Worm (Caenorhabditis elegans) whole organism, L1 larva: ENCODE data around the gene rpl-10.
A peak's percentile ranks its signal among the peaks of the same experiment; 100 is the strongest.

Experiments
- C16A3.4 ChIP-seq: fragments of 150-350 bp; optimal IDR thresholded peaks from 2 replicates; lab custom pipeline; 2014; ENCODE audit warnings: missing biosample characterization, missing genetic modification characterization
- blmp-1 ChIP-seq: fragments of 150-350 bp; optimal IDR thresholded peaks from 2 replicates; lab custom pipeline; 2014; ENCODE audit warnings: missing biosample characterization, missing genetic modification characterization
- ceh-88 ChIP-seq: fragments of 200-800 bp; sonication (Bioruptor generic); IDR thresholded peaks from 2 replicates; pipeline ENCODE4 v1.3.6; 2022; ENCODE audit warnings: missing genetic modification characterization, missing compliant biosample characterization
- dpl-1 ChIP-seq, 3 experiments: fragments of 150-350 bp in 2 of 3; sonication (generic microtip) in 1 of 3; optimal IDR thresholded peaks; 2 replicates each; lab custom pipeline; 2014 to 2017; ENCODE audit warnings: missing biosample characterization in 3 of 3, missing genetic modification characterization in 3 of 3, missing genetic modification reagents in 3 of 3
- efl-1 ChIP-seq, 4 experiments: fragments of 150-350 bp; optimal IDR thresholded peaks in 3 of 4; peaks in 1 of 4; 1 replicate in 1 of 4; 2 replicates in 3 of 4; lab custom pipeline; 2014; ENCODE audit warnings: missing biosample characterization in 2 of 4, missing genetic modification characterization in 2 of 4, missing genetic modification reagents in 2 of 4
- efl-3 ChIP-seq: fragments of 200-800 bp; sonication (Bioruptor generic); optimal IDR thresholded peaks from 2 replicates; lab custom pipeline; 2018; ENCODE audit warnings: mild to moderate bottlenecking, missing genetic modification characterization, missing compliant biosample characterization
- egl-27 ChIP-seq, 2 experiments: fragments of 150-350 bp in 1 of 2; sonication (generic microtip); optimal IDR thresholded peaks; 3 replicates each; lab custom pipeline; 2017 to 2018; ENCODE audit warnings: missing biosample characterization in 2 of 2, missing genetic modification characterization in 2 of 2, missing genetic modification reagents in 2 of 2
- elt-2 ChIP-seq: sonication (generic microtip); optimal IDR thresholded peaks from 2 replicates; lab custom pipeline; 2016; ENCODE audit warnings: missing genetic modification characterization, mild to moderate bottlenecking, inconsistent platforms, missing compliant biosample characterization, missing genetic modification reagents
- elt-3 ChIP-seq, 6 experiments: fragments of 150-350 bp in 1 of 6; sonication (generic microtip); optimal IDR thresholded peaks; 2 replicates each; lab custom pipeline; 2017 to 2018; ENCODE audit warnings: missing biosample characterization in 6 of 6, missing genetic modification characterization in 6 of 6, inconsistent platforms in 1 of 6
- ets-5 ChIP-seq: fragments of 200-800 bp; sonication (Bioruptor generic); IDR thresholded peaks from 2 replicates; pipeline ENCODE4 v1.3.6; 2022; ENCODE audit warnings: missing genetic modification characterization, missing compliant biosample characterization
- fkh-8 ChIP-seq: sonication (generic microtip); optimal IDR thresholded peaks from 2 replicates; lab custom pipeline; 2016; ENCODE audit warnings: mild to moderate bottlenecking, missing genetic modification characterization, missing compliant biosample characterization
- hpl-2 ChIP-seq: fragments of 150-350 bp; optimal IDR thresholded peaks from 2 replicates; lab custom pipeline; 2014; ENCODE audit warnings: missing biosample characterization, missing genetic modification reagents, missing genetic modification characterization
- lin-13 ChIP-seq: fragments of 150-350 bp; optimal IDR thresholded peaks from 2 replicates; lab custom pipeline; 2014; ENCODE audit warnings: missing biosample characterization, missing genetic modification reagents, missing genetic modification characterization
- lin-14 ChIP-seq: fragments of 200-800 bp; sonication (Bioruptor generic); optimal IDR thresholded peaks from 2 replicates; lab custom pipeline; 2018; ENCODE audit warnings: mild to moderate bottlenecking, missing genetic modification characterization, moderate library complexity, missing compliant biosample characterization
- lin-35 ChIP-seq, 2 experiments: fragments of 150-350 bp; optimal IDR thresholded peaks; 2 replicates each; lab custom pipeline; 2014; ENCODE audit warnings: missing biosample characterization in 2 of 2, missing genetic modification characterization in 2 of 2, missing genetic modification reagents in 2 of 2
- lin-39 ChIP-seq: fragments of 150-350 bp; optimal IDR thresholded peaks from 2 replicates; lab custom pipeline; 2014; ENCODE audit warnings: missing biosample characterization, missing genetic modification reagents, missing genetic modification characterization
- lir-3 ChIP-seq: sonication (generic microtip); optimal IDR thresholded peaks from 2 replicates; lab custom pipeline; 2016; ENCODE audit warnings: mild to moderate bottlenecking, missing genetic modification characterization, moderate library complexity, missing compliant biosample characterization; ENCODE audit not compliant: poor library complexity
- lsy-2 ChIP-seq, 2 experiments: fragments of 150-350 bp; optimal IDR thresholded peaks; 2 replicates each; lab custom pipeline; 2014; ENCODE audit warnings: missing biosample characterization in 2 of 2, missing genetic modification characterization in 2 of 2
- mdl-1 ChIP-seq, 2 experiments: fragments of 150-350 bp; optimal IDR thresholded peaks; 2 replicates each; lab custom pipeline; 2014 to 2017; ENCODE audit warnings: missing biosample characterization in 2 of 2, missing genetic modification characterization in 2 of 2, inconsistent platforms in 1 of 2
- mep-1 ChIP-seq: fragments of 150-350 bp; optimal IDR thresholded peaks from 2 replicates; lab custom pipeline; 2014; ENCODE audit warnings: missing biosample characterization, missing genetic modification characterization
- nhr-11 ChIP-seq: fragments of 150-350 bp; optimal IDR thresholded peaks from 2 replicates; lab custom pipeline; 2014; ENCODE audit warnings: missing biosample characterization, missing genetic modification characterization
- nhr-19 ChIP-seq: fragments of 200-800 bp; sonication (Bioruptor generic); conservative IDR thresholded peaks from 2 replicates; pipeline ENCODE4 v1.3.6; 2022; ENCODE audit warnings: missing genetic modification characterization, missing compliant biosample characterization
- nhr-20 ChIP-seq: sonication (generic microtip); optimal IDR thresholded peaks from 2 replicates; lab custom pipeline; 2016; ENCODE audit warnings: mild to moderate bottlenecking, missing genetic modification characterization, missing compliant biosample characterization
- nhr-28 ChIP-seq: fragments of 150-350 bp; optimal IDR thresholded peaks from 2 replicates; lab custom pipeline; 2014; ENCODE audit warnings: missing biosample characterization, missing genetic modification characterization
- nhr-47 ChIP-seq: sonication (generic microtip); optimal IDR thresholded peaks from 2 replicates; lab custom pipeline; 2016; ENCODE audit warnings: mild to moderate bottlenecking, missing genetic modification characterization, moderate library complexity, missing compliant biosample characterization
- nhr-71 ChIP-seq: sonication (generic microtip); optimal IDR thresholded peaks from 2 replicates; lab custom pipeline; 2016; ENCODE audit warnings: mild to moderate bottlenecking, missing genetic modification characterization, moderate library complexity, missing compliant biosample characterization
- nhr-76 ChIP-seq: sonication (generic microtip); optimal IDR thresholded peaks from 2 replicates; lab custom pipeline; 2017; ENCODE audit warnings: missing biosample characterization, missing genetic modification characterization
- nhr-84 ChIP-seq: sonication (generic microtip); optimal IDR thresholded peaks from 2 replicates; lab custom pipeline; 2017; ENCODE audit warnings: missing biosample characterization, missing genetic modification characterization
- nhr-85 ChIP-seq: sonication (generic microtip); peaks from one replicate; lab custom pipeline; 2016; ENCODE audit warnings: missing genetic modification characterization, inconsistent platforms, missing compliant biosample characterization
- rnt-1 ChIP-seq: sonication (generic microtip); optimal IDR thresholded peaks from 2 replicates; lab custom pipeline; 2016; ENCODE audit warnings: mild to moderate bottlenecking, missing genetic modification characterization, moderate library complexity, missing compliant biosample characterization
- skn-1 ChIP-seq: fragments of 150-350 bp; optimal IDR thresholded peaks from 2 replicates; lab custom pipeline; 2014; ENCODE audit warnings: missing biosample characterization, missing genetic modification characterization
- snu-23 ChIP-seq: sonication (generic microtip); optimal IDR thresholded peaks from 2 replicates; lab custom pipeline; 2016; ENCODE audit warnings: missing genetic modification characterization, missing compliant biosample characterization
- sox-4 ChIP-seq: sonication (generic microtip); optimal IDR thresholded peaks from 2 replicates; lab custom pipeline; 2016; ENCODE audit warnings: missing genetic modification characterization, missing compliant biosample characterization
- sup-37 ChIP-seq: fragments of 200-800 bp; sonication (Bioruptor generic); optimal IDR thresholded peaks from 2 replicates; lab custom pipeline; 2018; ENCODE audit warnings: mild to moderate bottlenecking, missing genetic modification characterization, missing compliant biosample characterization
- unc-130 ChIP-seq: fragments of 150-350 bp; optimal IDR thresholded peaks from 2 replicates; lab custom pipeline; 2017; ENCODE audit warnings: missing biosample characterization, missing genetic modification characterization, inconsistent platforms
- unc-86 ChIP-seq: sonication (generic microtip); optimal IDR thresholded peaks from 2 replicates; lab custom pipeline; 2016; ENCODE audit warnings: missing genetic modification characterization, missing compliant biosample characterization
- xbp-1 ChIP-seq: sonication (generic microtip); optimal IDR thresholded peaks from 2 replicates; lab custom pipeline; 2016; ENCODE audit warnings: missing genetic modification characterization, missing compliant biosample characterization
- zip-4 ChIP-seq: fragments of 200-800 bp; sonication (Bioruptor generic); optimal IDR thresholded peaks from 2 replicates; lab custom pipeline; 2018; ENCODE audit warnings: mild to moderate bottlenecking, missing genetic modification characterization, moderate library complexity, missing compliant biosample characterization
- ztf-11 ChIP-seq, 2 experiments: sonication (generic microtip); optimal IDR thresholded peaks; 2 replicates each; lab custom pipeline; 2016 to 2017; ENCODE audit warnings: missing genetic modification characterization in 2 of 2, missing biosample characterization in 1 of 2, missing compliant biosample characterization in 1 of 2

The rpl-10 gene

DNA sequence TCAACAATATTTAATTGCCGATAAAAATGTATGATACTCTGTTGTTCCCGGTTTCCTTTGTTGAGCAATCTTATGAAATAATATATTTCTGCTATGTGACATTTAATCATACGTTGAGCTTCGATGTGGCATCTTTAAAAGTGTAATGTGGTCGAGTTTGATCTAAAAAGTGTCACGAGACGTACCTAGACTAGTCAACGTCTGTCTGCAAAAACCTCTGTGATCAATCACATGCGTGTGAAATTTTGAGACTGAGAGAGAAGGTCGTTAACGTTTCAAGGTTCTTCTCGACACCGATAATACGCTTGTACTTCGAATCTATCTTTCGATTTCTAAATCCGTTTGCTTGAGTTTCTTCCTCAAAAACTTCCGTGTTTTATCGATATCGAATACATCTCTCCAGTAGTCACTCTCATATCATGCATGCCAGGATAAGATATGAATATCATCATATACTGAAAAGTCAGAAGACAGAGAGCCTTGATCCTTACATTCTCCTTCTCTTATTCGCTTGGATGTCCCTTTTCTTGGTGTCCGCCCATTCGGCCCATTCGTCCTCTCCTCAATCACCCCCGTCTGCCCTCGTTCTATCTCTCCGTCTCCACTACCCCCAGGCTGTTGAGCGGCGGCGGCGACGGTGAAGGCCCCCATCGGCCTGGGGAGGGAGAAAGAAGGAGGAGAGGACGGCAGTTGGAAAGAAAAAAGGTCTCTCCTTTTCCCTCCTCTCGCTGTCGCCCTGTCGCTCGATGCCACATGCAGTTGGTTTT, 15.2 kb upstream of the rpl-10 start (continued):
- TF ChIP-seq elt-3 (tag; optimal IDR thresholded peaks at IDR 0.05; lab: Kevin White, UChicago) (peak in 5 of 6 experiments; percentile 9 to 77 (median 50)), lin-35 (GFP tag; optimal IDR thresholded peaks at IDR 0.05; lab: Kevin White, UChicago) (peak; percentile 19 to 75), lir-3 (tag; lab: Kevin White, UChicago) (peak; percentile 33), ztf-11 (tag; optimal IDR thresholded peaks at IDR 0.05; lab: Kevin White, UChicago) (peak in 1 of 2 experiments; percentile 12), egl-27 (tag; optimal IDR thresholded peaks at IDR 0.05; lab: Kevin White, UChicago) (no peak), mdl-1 (tag; optimal IDR thresholded peaks at IDR 0.05; lab: Kevin White, UChicago) (peak in 1 of 2 experiments; percentile 80)

DNA sequence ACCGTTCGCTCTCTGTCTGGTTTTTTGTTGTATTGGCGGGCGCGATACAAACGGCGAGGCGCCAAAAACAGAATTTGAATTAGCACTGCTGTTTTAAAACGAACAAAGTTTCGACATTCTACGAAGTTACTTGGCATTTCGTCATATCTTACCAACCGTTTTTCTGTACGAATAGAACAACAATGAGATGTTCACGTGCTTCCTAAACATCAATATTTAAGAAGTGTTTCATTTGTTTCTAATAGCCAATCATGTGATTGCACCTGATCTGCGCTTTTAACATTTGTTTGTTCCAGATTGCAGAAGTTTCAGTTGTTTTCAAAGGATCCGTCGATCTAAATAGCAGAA, 14.7 kb upstream of the rpl-10 start:
- no peak for TF ChIP-seq lin-39 (tag; lab: Kevin White, UChicago)
- no peak for TF ChIP-seq skn-1 (tag; lab: Kevin White, UChicago)
- no peak for TF ChIP-seq xbp-1
- TF ChIP-seq ets-5 (GFP tag; lab: Robert Waterston, UW) = no peak
- TF ChIP-seq nhr-84 = no peak
- TF ChIP-seq unc-86 (tag; lab: Kevin White, UChicago) = no peak
- TF ChIP-seq fkh-8 (tag; lab: Kevin White, UChicago) = no peak
- no peak for TF ChIP-seq C16A3.4 (tag; lab: Kevin White, UChicago)
- no peak for TF ChIP-seq zip-4 (GFP tag; lab: Kevin White, UChicago)
- TF ChIP-seq nhr-11 (tag; lab: Kevin White, UChicago) = no peak
- no peak for TF ChIP-seq nhr-20 (tag; lab: Kevin White, UChicago)
- no peak for TF ChIP-seq elt-2 (tag; lab: Kevin White, UChicago)
- no peak for TF ChIP-seq nhr-76 (tag; lab: Kevin White, UChicago)
- TF ChIP-seq lsy-2 (tag; optimal IDR thresholded peaks at IDR 0.05; lab: Kevin White, UChicago) = no peak
- TF ChIP-seq ztf-11 (tag; optimal IDR thresholded peaks at IDR 0.05; lab: Kevin White, UChicago) = no peak
- TF ChIP-seq dpl-1 (GFP tag; optimal IDR thresholded peaks at IDR 0.05; lab: Kevin White, UChicago) = peak in 2 of 3 experiments; percentile 6 to 19
- TF ChIP-seq snu-23 (GFP tag; lab: Kevin White, UChicago) = no peak
- TF ChIP-seq ceh-88 (GFP tag; lab: Robert Waterston, UW) = no peak
- peak; percentile 18 for TF ChIP-seq lin-13 (GFP tag; lab: Kevin White, UChicago)
- TF ChIP-seq egl-27 (tag; optimal IDR thresholded peaks at IDR 0.05; lab: Kevin White, UChicago) = no peak
- no peak for TF ChIP-seq efl-1 (optimal IDR thresholded peaks at IDR 0.05; lab: Kevin White, UChicago)
- peak in 1 of 2 experiments; percentile 95 for TF ChIP-seq efl-1 (GFP tag; optimal IDR thresholded peaks at IDR 0.05 in 1 of 2; lab: Kevin White, UChicago)
- no peak for TF ChIP-seq efl-3 (GFP tag; lab: Kevin White, UChicago)

DNA sequence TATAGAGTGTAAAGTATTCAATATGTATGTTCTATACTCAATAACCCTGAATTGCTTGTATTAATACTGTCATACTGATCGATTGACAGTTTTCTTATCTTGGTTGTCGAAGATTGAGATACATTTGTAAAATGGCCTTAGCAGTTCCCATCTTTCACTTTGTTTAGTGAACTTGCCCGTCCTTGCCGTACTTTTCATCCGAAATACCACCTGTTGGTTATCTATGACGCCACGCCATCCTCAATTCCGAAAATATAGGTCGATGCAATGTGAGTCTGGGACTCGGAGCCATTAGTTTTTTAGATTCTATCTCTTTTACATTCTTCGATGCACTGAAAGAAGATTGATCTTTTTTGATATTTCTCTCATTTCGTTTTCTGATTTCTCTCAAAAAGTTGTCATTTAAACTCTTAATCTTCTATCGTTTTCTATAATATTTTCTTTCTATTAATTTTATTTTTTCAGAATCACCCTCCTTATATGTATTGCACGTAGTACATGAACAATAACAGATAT, 14.1 kb upstream of the rpl-10 start, which contains the start of gene ulp-4:
Gene ulp-4, plus strand, starts transcription at position 466 of the 516 bp plus-strand sequence.
- no peak for TF ChIP-seq nhr-28
- peak; percentile 1 for TF ChIP-seq nhr-47 (tag; lab: Kevin White, UChicago)
- no peak for TF ChIP-seq sup-37
- peak; percentile 3 for TF ChIP-seq snu-23 (GFP tag; lab: Kevin White, UChicago)
- TF ChIP-seq nhr-85 = peak; percentile 82
- no peak for TF ChIP-seq hpl-2 (GFP tag; lab: Kevin White, UChicago)
- peak; percentile 34 for TF ChIP-seq mep-1 (tag; lab: Kevin White, UChicago)
- TF ChIP-seq sox-4 (tag; lab: Kevin White, UChicago) = no peak
- peak; percentile 3 for TF ChIP-seq xbp-1
- peak; percentile 64 for TF ChIP-seq rnt-1 (tag; lab: Kevin White, UChicago)
- no peak for TF ChIP-seq skn-1 (tag; lab: Kevin White, UChicago)
- peak; percentile 49 to 52 for TF ChIP-seq lsy-2 (tag; optimal IDR thresholded peaks at IDR 0.05; lab: Kevin White, UChicago)
- TF ChIP-seq lin-14 (GFP tag; lab: Kevin White, UChicago) = peak; percentile 63
- peak; percentile 49 for TF ChIP-seq nhr-19 (GFP tag; lab: Robert Waterston, UW)
- no peak for TF ChIP-seq nhr-11 (tag; lab: Kevin White, UChicago)
- TF ChIP-seq nhr-20 (tag; lab: Kevin White, UChicago) = peak; percentile 29
- TF ChIP-seq lir-3 (tag; lab: Kevin White, UChicago) = peak; percentile 3
- TF ChIP-seq lin-39 (tag; lab: Kevin White, UChicago) = peak; percentile 57
- TF ChIP-seq blmp-1 (tag; lab: Kevin White, UChicago) = peak; percentile 26
- TF ChIP-seq nhr-71 (tag; lab: Kevin White, UChicago) = peak; percentile 71
- no peak for TF ChIP-seq unc-130 (tag; lab: Kevin White, UChicago)
- TF ChIP-seq, all 84 proteins: peak for 14
